Comparison of ENCODE assay signal across 1 fruit fly cellular context in the genomic region with DNA sequence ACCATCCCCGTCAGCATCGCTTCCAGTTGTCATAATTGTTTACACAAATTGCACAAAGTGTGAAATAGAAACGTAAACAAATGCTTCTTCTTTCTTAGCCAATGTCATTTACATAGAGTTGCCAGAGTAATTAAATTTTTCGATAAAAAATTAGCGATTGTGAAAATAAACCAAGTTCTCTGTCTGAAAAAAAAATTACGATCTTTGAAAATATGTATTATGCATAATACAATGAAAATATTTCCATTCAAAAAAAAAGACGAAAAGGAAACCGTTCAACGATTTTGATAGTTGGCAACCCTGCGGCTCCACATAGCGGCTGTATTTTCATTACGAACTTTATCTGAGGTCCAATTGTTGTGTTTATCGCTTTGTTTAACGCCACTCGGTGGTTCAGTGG.
A peak's percentile ranks its signal among the peaks of the same experiment; 100 is the strongest.
TF ChIP-seq lines count a peak whose summit lies in the region.

A gene (minus strand): TSS at position 105 of the 400 bp plus-strand sequence.
A gene (plus strand): TSS at position 309 of the 400 bp plus-strand sequence.

TF ChIP-seq in whole organism, embryonic, 481 proteins besides CTCF, POLR2A, EP300 and RAD21 (continued from another document):
- TF ChIP-seq Oaz (GFP tag; IDR thresholded peaks at IDR 0.05; lab: Robert Waterston, UW), result peak; percentile 71
- peak; percentile 69 for TF ChIP-seq Hand (GFP tag; optimal IDR thresholded peaks at IDR 0.05; lab: Kevin White, UChicago)
- TF ChIP-seq Bdp1 (GFP tag; optimal IDR thresholded peaks at IDR 0.05; lab: Kevin White, UChicago), result peak; percentile 72
- TF ChIP-seq run (tag; optimal IDR thresholded peaks at IDR 0.05; lab: Kevin White, UChicago), result no peak
- peak; percentile 52 for TF ChIP-seq unc-4 (GFP tag; IDR thresholded peaks at IDR 0.05; lab: Robert Waterston, UW; ENCODE audit: partially characterized antibody)
- TF ChIP-seq Hmx (GFP tag; optimal IDR thresholded peaks at IDR 0.05; lab: Kevin White, UChicago), result no peak
- peak; percentile 75; the same call in 1 of the 2 replicates for TF ChIP-seq CG5953 (GFP tag; IDR thresholded peaks at IDR 0.05; lab: Robert Waterston, UW)
- peak; percentile 79 for TF ChIP-seq ssp (GFP tag; IDR thresholded peaks at IDR 0.05; lab: Robert Waterston, UW)
- TF ChIP-seq CG6854 (GFP tag; optimal IDR thresholded peaks at IDR 0.05; lab: Kevin White, UChicago), result peak; percentile 66
- TF ChIP-seq tin (GFP tag; optimal IDR thresholded peaks at IDR 0.05; lab: Kevin White, UChicago), result peak; percentile 88
- peak; percentile 83 for TF ChIP-seq caup (GFP tag; optimal IDR thresholded peaks at IDR 0.05; lab: Kevin White, UChicago; ENCODE audit: severe bottlenecking)
TF ChIP-seq in whole organism, embryonic: peak in this region for 406.
